Fruit fly (Drosophila melanogaster) whole organism, prepupa: ENCODE data around the gene opa.

Experiments used
- CG10631 ChIP-seq: fragments of 200-800 bp; sonication (Bioruptor generic); optimal IDR thresholded peaks from 2 replicates; lab custom pipeline; 2016; ENCODE audit warnings: missing biosample characterization, missing genetic modification characterization
- CG11902 ChIP-seq: fragments of 200-800 bp; sonication (Bioruptor generic); optimal IDR thresholded peaks from 3 replicates; lab custom pipeline; 2016; ENCODE audit warnings: missing biosample characterization, missing genetic modification characterization
- CG1621 ChIP-seq: fragments of 200-800 bp; sonication (Bioruptor generic); optimal IDR thresholded peaks from 3 replicates; lab custom pipeline; 2018; ENCODE audit warnings: missing biosample characterization, mild to moderate bottlenecking, missing genetic modification characterization
- CG16779 ChIP-seq: fragments of 200-800 bp; sonication (Bioruptor generic); optimal IDR thresholded peaks from 3 replicates; lab custom pipeline; 2017; ENCODE audit warnings: missing biosample characterization, mild to moderate bottlenecking, missing genetic modification characterization
- CG6276 ChIP-seq: fragments of 200-800 bp; sonication (Bioruptor generic); optimal IDR thresholded peaks from 2 replicates; lab custom pipeline; 2017; ENCODE audit warnings: missing biosample characterization, mild to moderate bottlenecking, missing genetic modification characterization
- Eip78C ChIP-seq: fragments of 200-800 bp; sonication (Bioruptor generic); peaks from one replicate; lab custom pipeline; 2016; ENCODE audit warnings: missing biosample characterization, missing genetic modification characterization
- Gug ChIP-seq: fragments of 200-800 bp; sonication (Bioruptor generic); IDR thresholded peaks from 2 replicates; pipeline ENCODE4 v1.3.6; 2022; ENCODE audit warnings: missing biosample characterization, missing genetic modification characterization
- OdsH ChIP-seq: fragments of 200-800 bp; sonication (Bioruptor generic); optimal IDR thresholded peaks from 3 replicates; lab custom pipeline; 2016; ENCODE audit warnings: missing biosample characterization, missing genetic modification characterization
- net ChIP-seq: fragments of 200-800 bp; sonication (Bioruptor generic); optimal IDR thresholded peaks from 3 replicates; lab custom pipeline; 2016; ENCODE audit warnings: missing biosample characterization, missing genetic modification characterization
- spab ChIP-seq: fragments of 200-800 bp; sonication (Bioruptor generic); optimal IDR thresholded peaks from 2 replicates; lab custom pipeline; 2017; ENCODE audit warnings: missing biosample characterization, mild to moderate bottlenecking, missing genetic modification characterization, missing genetic modification reagents

DNA sequence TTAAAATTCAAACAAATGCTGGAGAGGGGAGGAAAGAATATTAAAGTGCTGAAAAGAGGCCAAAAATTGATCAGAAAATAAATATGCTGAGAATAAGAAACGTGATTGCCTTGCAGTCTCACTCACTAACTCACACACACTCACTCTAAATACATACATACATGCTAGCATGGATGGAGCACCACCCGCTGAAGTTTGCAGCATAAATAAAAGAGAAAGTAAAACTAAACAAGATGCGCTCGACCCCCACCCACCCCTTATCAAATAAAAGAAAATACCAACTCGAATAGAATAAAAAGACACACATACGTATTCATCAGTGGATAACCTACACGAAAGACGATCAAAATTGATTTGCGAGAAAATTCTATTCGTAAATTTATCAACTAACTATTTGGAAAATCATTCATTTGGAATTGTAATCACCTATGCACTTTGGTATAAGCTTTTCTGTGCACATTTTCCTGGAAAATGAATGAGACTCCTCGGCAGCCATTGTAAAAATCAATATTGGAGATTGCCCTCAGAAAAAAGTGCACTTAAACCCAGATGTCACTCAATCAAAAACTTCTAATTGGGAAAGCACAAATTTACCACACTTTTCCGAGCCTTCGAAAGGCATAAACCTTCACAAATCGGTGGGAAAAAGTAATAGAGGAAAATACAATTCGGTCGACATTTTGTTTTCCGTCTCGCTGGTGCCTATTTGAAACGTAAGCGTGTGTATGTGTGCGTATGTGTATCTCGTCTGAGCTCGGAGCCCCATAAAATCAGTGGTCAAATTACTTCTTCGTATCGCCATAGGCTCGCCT lies 41.3 kb upstream of the opa start, which contains the start of gene Gmppb:
- TF ChIP-seq Gug (GFP tag; lab: Robert Waterston, UW) (no peak), OdsH (GFP tag; lab: Kevin White, UChicago) (no peak), Eip78C (GFP tag; lab: Kevin White, UChicago) (peak; percentile 70), spab (GFP tag; lab: Kevin White, UChicago) (no peak), net (GFP tag; lab: Kevin White, UChicago) (no peak), CG16779 (no peak), CG6276 (GFP tag; lab: Kevin White, UChicago) (no peak), CG11902 (GFP tag; lab: Kevin White, UChicago) (no peak), CG10631 (GFP tag; lab: Kevin White, UChicago) (no peak), CG1621 (tag; lab: Kevin White, UChicago) (no peak)
